Worm (Caenorhabditis elegans) whole organism, L3 larva: Measurements from ENCODE around the gene tebp-2.

ENCODE experiments used
- ama-1 ChIP-seq: fragments of 150-350 bp; optimal IDR thresholded peaks from 2 replicates; lab custom pipeline; 2018
- ceh-82 ChIP-seq: fragments of 150-350 bp; optimal IDR thresholded peaks from 2 replicates; lab custom pipeline; 2014; ENCODE audit warnings: missing biosample characterization, missing genetic modification characterization
- daf-12 ChIP-seq: fragments of 150-350 bp; optimal IDR thresholded peaks from 2 replicates; lab custom pipeline; 2014; ENCODE audit warnings: missing biosample characterization, missing genetic modification reagents, missing genetic modification characterization
- egl-27 ChIP-seq: sonication (generic microtip); optimal IDR thresholded peaks from 4 replicates; lab custom pipeline; 2017; ENCODE audit warnings: missing biosample characterization, missing genetic modification reagents, missing genetic modification characterization
- lsy-12 ChIP-seq: sonication (generic microtip); optimal IDR thresholded peaks from 2 replicates; lab custom pipeline; 2016; ENCODE audit warnings: mild to moderate bottlenecking, missing genetic modification characterization, missing compliant biosample characterization
- nhr-237 ChIP-seq: fragments of 150-350 bp; optimal IDR thresholded peaks from 2 replicates; lab custom pipeline; 2014; ENCODE audit warnings: missing biosample characterization, missing genetic modification characterization
- nhr-28 ChIP-seq: fragments of 150-350 bp; optimal IDR thresholded peaks from 2 replicates; lab custom pipeline; 2014; ENCODE audit warnings: missing biosample characterization, missing genetic modification characterization
- nhr-76 ChIP-seq: fragments of 150-350 bp; sonication (generic microtip); optimal IDR thresholded peaks from 5 replicates; lab custom pipeline; 2014; ENCODE audit warnings: missing biosample characterization, missing genetic modification characterization
- pha-4 ChIP-seq: fragments of 150-350 bp; optimal IDR thresholded peaks from 2 replicates; lab custom pipeline; 2014; ENCODE audit warnings: missing biosample characterization, missing genetic modification reagents, missing genetic modification characterization
- pqm-1 ChIP-seq: fragments of 150-350 bp; optimal IDR thresholded peaks from 2 replicates; lab custom pipeline; 2017; ENCODE audit warnings: missing biosample characterization, missing genetic modification characterization, inconsistent platforms
- sea-2 ChIP-seq: fragments of 150-350 bp; sonication (generic microtip); optimal IDR thresholded peaks from 4 replicates; lab custom pipeline; 2014; ENCODE audit warnings: missing biosample characterization, missing genetic modification reagents, missing genetic modification characterization
- unc-39 ChIP-seq: sonication (generic microtip); optimal IDR thresholded peaks from 4 replicates; lab custom pipeline; 2017; ENCODE audit warnings: missing biosample characterization, missing genetic modification characterization

DNA sequence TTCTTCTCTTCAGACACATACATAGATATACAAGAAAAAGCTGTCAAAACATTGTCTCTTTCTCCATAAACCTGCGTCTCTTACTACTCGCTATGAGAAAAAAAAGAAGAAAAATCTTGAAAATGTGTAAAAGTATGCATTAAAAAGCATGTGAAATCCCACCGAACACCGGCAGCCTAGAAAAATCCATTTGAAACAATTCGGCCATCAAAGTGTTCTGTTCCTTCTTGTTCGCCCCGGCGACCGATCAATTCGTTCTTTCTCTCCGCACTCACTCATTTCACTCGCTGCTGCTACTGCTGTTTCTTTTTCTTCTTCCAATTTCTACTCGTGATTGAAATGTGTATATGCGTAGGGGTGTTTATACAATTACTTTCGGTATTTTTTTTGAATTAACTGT is 7.4 kb downstream of the tebp-2 start:
- no peak for TF ChIP-seq nhr-28 (tag; lab: Kevin White, UChicago)
- no peak for TF ChIP-seq daf-12 (tag; lab: Kevin White, UChicago)
- TF ChIP-seq ama-1 (lab: Kevin White, UChicago), result no peak
- TF ChIP-seq egl-27, result no peak
- TF ChIP-seq ceh-82 (tag; lab: Kevin White, UChicago), result no peak
- no peak for TF ChIP-seq unc-39 (tag; lab: Kevin White, UChicago)
- no peak for TF ChIP-seq nhr-76 (tag; lab: Kevin White, UChicago)
- TF ChIP-seq lsy-12 (tag; lab: Kevin White, UChicago), result no peak
- TF ChIP-seq pha-4, result peak; percentile 16
- TF ChIP-seq pqm-1, result peak; percentile 8
- no peak for TF ChIP-seq sea-2 (GFP tag; lab: Kevin White, UChicago)
- no peak for TF ChIP-seq nhr-237 (tag; lab: Kevin White, UChicago)
